Worm (Caenorhabditis elegans) whole organism, L2 larva: ENCODE measurements around the gene F59B10.6.

Experiments used
- F13H6.1 ChIP-seq: sonication (generic microtip); optimal IDR thresholded peaks from 2 replicates; lab custom pipeline; 2016; ENCODE audit warnings: missing genetic modification characterization, missing compliant biosample characterization
- ZK546.5 ChIP-seq: sonication (generic microtip); optimal IDR thresholded peaks from 2 replicates; lab custom pipeline; 2017; ENCODE audit warnings: missing biosample characterization, missing genetic modification characterization
- blmp-1 ChIP-seq: sonication (generic microtip); optimal IDR thresholded peaks from 2 replicates; lab custom pipeline; 2017; ENCODE audit warnings: missing genetic modification characterization, mild to moderate bottlenecking, missing compliant biosample characterization, antibody characterized with exemption, moderate library complexity; ENCODE audit not compliant: insufficient read depth
- elt-3 ChIP-seq: sonication (generic microtip); optimal IDR thresholded peaks from 2 replicates; lab custom pipeline; 2017; ENCODE audit warnings: missing biosample characterization, missing genetic modification characterization
- lin-39 ChIP-seq: fragments of 150-350 bp; optimal IDR thresholded peaks from 2 replicates; lab custom pipeline; 2014; ENCODE audit warnings: missing biosample characterization, missing genetic modification reagents, missing genetic modification characterization
- mab-5 ChIP-seq: fragments of 150-350 bp; optimal IDR thresholded peaks from 2 replicates; lab custom pipeline; 2014; ENCODE audit warnings: missing biosample characterization, missing genetic modification characterization
- nhr-11 ChIP-seq: fragments of 150-350 bp; optimal IDR thresholded peaks from 2 replicates; lab custom pipeline; 2014; ENCODE audit warnings: missing biosample characterization, missing genetic modification characterization
- nhr-25 ChIP-seq: fragments of 150-350 bp; sonication (generic microtip); optimal IDR thresholded peaks from 3 replicates; lab custom pipeline; 2014; ENCODE audit warnings: missing biosample characterization, missing genetic modification characterization
- unc-62 ChIP-seq: fragments of 150-350 bp; optimal IDR thresholded peaks from 2 replicates; lab custom pipeline; 2014; ENCODE audit warnings: missing biosample characterization, missing genetic modification reagents, missing genetic modification characterization
- zag-1 ChIP-seq: fragments of 150-350 bp; optimal IDR thresholded peaks from 2 replicates; lab custom pipeline; 2014; ENCODE audit warnings: missing biosample characterization, missing genetic modification characterization
- ztf-4 ChIP-seq: fragments of 150-350 bp; optimal IDR thresholded peaks from 2 replicates; lab custom pipeline; 2014; ENCODE audit warnings: missing biosample characterization, missing genetic modification characterization

DNA sequence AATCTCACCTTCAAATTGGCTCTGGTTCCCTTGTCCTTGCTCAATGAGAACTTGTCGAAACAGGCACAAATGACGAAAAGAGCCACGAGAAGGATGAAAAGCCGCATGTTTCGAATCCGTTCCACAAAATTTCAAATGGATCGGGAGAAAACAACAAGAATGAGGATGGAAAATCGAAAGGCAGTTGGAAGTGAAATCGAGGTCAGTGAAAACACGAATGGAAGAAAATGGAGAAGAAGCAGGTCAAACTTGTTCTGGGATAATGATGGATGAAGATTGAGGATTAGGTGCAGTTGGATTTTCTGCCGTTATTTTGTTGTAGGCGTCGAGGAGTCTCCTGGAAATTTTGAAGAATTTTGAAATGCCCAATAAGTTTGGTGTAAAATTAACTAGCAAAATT lies 1.2 kb downstream of the F59B10.6 start:
- TF ChIP-seq zag-1 (tag; lab: Kevin White, UChicago): no peak
- TF ChIP-seq elt-3 (tag; lab: Kevin White, UChicago): no peak
- TF ChIP-seq F13H6.1: no peak
- TF ChIP-seq blmp-1: peak; percentile 57
- no peak for TF ChIP-seq unc-62 (GFP tag; lab: Kevin White, UChicago)
- no peak for TF ChIP-seq nhr-11 (tag; lab: Kevin White, UChicago)
- no peak for TF ChIP-seq mab-5
- no peak for TF ChIP-seq ZK546.5 (tag; lab: Kevin White, UChicago)
- no peak for TF ChIP-seq lin-39
- no peak for TF ChIP-seq ztf-4
- TF ChIP-seq nhr-25 (tag; lab: Kevin White, UChicago): no peak
